Worm (Caenorhabditis elegans) whole organism, L2 larva: ENCODE results near the gene cyp-33A1.

ENCODE experiments used
- ceh-82 ChIP-seq: fragments of 150-350 bp; optimal IDR thresholded peaks from 2 replicates; lab custom pipeline; 2014; ENCODE audit warnings: missing biosample characterization, missing genetic modification characterization
- lsy-2 ChIP-seq, 2 experiments: fragments of 150-350 bp in 1 of 2; sonication (generic microtip) in 1 of 2; optimal IDR thresholded peaks; 2 replicates each; lab custom pipeline; 2014 to 2017; ENCODE audit warnings: missing biosample characterization in 2 of 2, missing genetic modification characterization in 2 of 2
- mab-5 ChIP-seq: fragments of 150-350 bp; optimal IDR thresholded peaks from 2 replicates; lab custom pipeline; 2014; ENCODE audit warnings: missing biosample characterization, missing genetic modification characterization
- nhr-6 ChIP-seq: fragments of 150-350 bp; optimal IDR thresholded peaks from 2 replicates; lab custom pipeline; 2014; ENCODE audit warnings: missing biosample characterization, missing genetic modification characterization
- unc-39 ChIP-seq: fragments of 150-350 bp; optimal IDR thresholded peaks from 2 replicates; lab custom pipeline; 2014; ENCODE audit warnings: missing biosample characterization, missing genetic modification characterization
- unc-62 ChIP-seq: fragments of 150-350 bp; optimal IDR thresholded peaks from 2 replicates; lab custom pipeline; 2014; ENCODE audit warnings: missing biosample characterization, missing genetic modification reagents, missing genetic modification characterization
- ztf-4 ChIP-seq: fragments of 150-350 bp; optimal IDR thresholded peaks from 2 replicates; lab custom pipeline; 2014; ENCODE audit warnings: missing biosample characterization, missing genetic modification characterization

DNA sequence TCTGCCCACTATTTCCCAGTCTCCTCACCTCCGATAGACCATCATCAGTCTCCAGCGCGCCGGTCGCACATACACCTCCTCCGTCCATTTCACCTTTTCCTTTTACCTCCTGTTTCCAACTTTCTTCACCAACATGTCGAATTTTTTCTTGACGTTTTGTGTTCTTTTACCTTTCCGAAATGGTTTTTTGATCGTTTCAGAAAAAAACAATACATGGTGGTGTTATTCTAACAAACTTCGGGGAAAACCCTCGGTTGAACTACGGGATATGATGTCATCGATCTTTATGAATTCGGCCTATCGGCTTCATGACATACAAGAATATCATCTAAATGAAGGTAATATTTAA, 47.4 kb upstream of the cyp-33A1 start, which contains the start of gene Y97E10C.1:
- TF ChIP-seq unc-62 (no peak), ztf-4 (no peak), unc-39 (tag; lab: Kevin White, UChicago) (no peak), nhr-6 (tag; lab: Kevin White, UChicago) (no peak), lsy-2 (tag; optimal IDR thresholded peaks at IDR 0.05; lab: Kevin White, UChicago) (no peak), mab-5 (tag; lab: Kevin White, UChicago) (no peak), ceh-82 (tag; lab: Kevin White, UChicago) (no peak)
